Fruit fly (Drosophila melanogaster): ENCODE data around the gene mRF1.

The mRF1 gene

DNA sequence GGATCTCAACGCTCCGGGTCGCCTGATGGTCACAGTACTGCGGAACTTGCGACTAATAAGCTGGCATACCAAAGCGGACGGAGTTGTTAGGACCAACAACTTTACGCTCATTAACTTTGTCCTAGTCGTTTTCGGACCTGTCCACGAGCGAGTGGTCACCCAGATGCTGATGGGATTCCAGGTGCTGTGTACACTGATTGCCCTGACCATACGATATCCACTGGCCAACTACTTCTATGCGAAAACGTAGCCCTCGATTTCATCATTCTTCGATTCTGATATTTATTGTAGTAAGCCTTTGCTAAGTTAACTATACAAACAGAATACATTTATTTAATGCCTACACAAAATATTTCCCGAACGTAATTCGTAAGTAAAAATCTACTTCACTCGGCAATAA is 36.6 kb upstream of the mRF1 start, which contains the start of gene Rsph1:
Rsph1 (plus strand) TSS at position 301 of the 400 bp plus-strand sequence.
- TF ChIP-seq Dif (GFP tag; optimal IDR thresholded peaks at IDR 0.05; ENCODE audit: partially characterized antibody) (no peak), dmrt93B (GFP tag; optimal IDR thresholded peaks at IDR 0.05) (no peak), Vsx2 (GFP tag; optimal IDR thresholded peaks at IDR 0.05; ENCODE audit: partially characterized antibody) (no peak), jim (GFP tag; optimal IDR thresholded peaks at IDR 0.05) (no peak), OdsH (GFP tag; optimal IDR thresholded peaks at IDR 0.05) (no peak), CrebA (GFP tag; optimal IDR thresholded peaks at IDR 0.05; ENCODE audit: borderline replicate concordance) (no peak), tai (GFP tag; optimal IDR thresholded peaks at IDR 0.05) (no peak), brk (GFP tag; optimal IDR thresholded peaks at IDR 0.05) (no peak), sage (GFP tag; optimal IDR thresholded peaks at IDR 0.05) (no peak), woc (GFP tag; optimal IDR thresholded peaks at IDR 0.05) (no peak), br (GFP tag; optimal IDR thresholded peaks at IDR 0.05) (no peak), foxo (GFP tag; optimal IDR thresholded peaks at IDR 0.05) (no peak), HLH106 (tag; optimal IDR thresholded peaks at IDR 0.05) (no peak), rgr (GFP tag; optimal IDR thresholded peaks at IDR 0.05) (no peak), CG9705 (GFP tag; optimal IDR thresholded peaks at IDR 0.05) (no peak), fru (GFP tag; optimal IDR thresholded peaks at IDR 0.05) (no peak)

- no peak for TF ChIP-seq Myc (optimal IDR thresholded peaks at IDR 0.05)
- no peak for TF ChIP-seq usp (GFP tag; optimal IDR thresholded peaks at IDR 0.05)
- peak; percentile 56 for TF ChIP-seq fru (GFP tag; optimal IDR thresholded peaks at IDR 0.05)
- no peak for TF ChIP-seq Vsx2 (GFP tag; optimal IDR thresholded peaks at IDR 0.05; ENCODE audit: partially characterized antibody)
- TF ChIP-seq Rel (GFP tag; optimal IDR thresholded peaks at IDR 0.05), result no peak
- peak; percentile 85 for TF ChIP-seq Rel (tag; optimal IDR thresholded peaks at IDR 0.05)
- TF ChIP-seq foxo (GFP tag; optimal IDR thresholded peaks at IDR 0.05), result peak in 1 of 2 experiments; percentile 12
- no peak for TF ChIP-seq sv (GFP tag; optimal IDR thresholded peaks at IDR 0.05)
- no peak for TF ChIP-seq dmrt93B (GFP tag; optimal IDR thresholded peaks at IDR 0.05)
- peak; percentile 11 for TF ChIP-seq br (GFP tag; optimal IDR thresholded peaks at IDR 0.05)
- TF ChIP-seq Hr83 (GFP tag; optimal IDR thresholded peaks at IDR 0.05; ENCODE audit: poor library complexity, severe bottlenecking), result no peak
- TF ChIP-seq CrebA (GFP tag; optimal IDR thresholded peaks at IDR 0.05; ENCODE audit: borderline replicate concordance), result no peak
- TF ChIP-seq lola (GFP tag; optimal IDR thresholded peaks at IDR 0.05), result no peak
- TF ChIP-seq Abd-B (GFP tag; optimal IDR thresholded peaks at IDR 0.05), result no peak
- no peak for TF ChIP-seq Dfd (GFP tag; optimal IDR thresholded peaks at IDR 0.05)
- peak; percentile 43 for TF ChIP-seq h (GFP tag; optimal IDR thresholded peaks at IDR 0.05)
- no peak for TF ChIP-seq dl (GFP tag; optimal IDR thresholded peaks at IDR 0.05; ENCODE audit: insufficient read depth in 1 of 2, partially characterized antibody in 2 of 2)
- no peak for TF ChIP-seq Dif (GFP tag; optimal IDR thresholded peaks at IDR 0.05; ENCODE audit: partially characterized antibody)
- TF ChIP-seq GATAd (GFP tag; optimal IDR thresholded peaks at IDR 0.05), result no peak
- TF ChIP-seq woc (GFP tag; optimal IDR thresholded peaks at IDR 0.05), result no peak
- TF ChIP-seq sage (GFP tag; optimal IDR thresholded peaks at IDR 0.05), result no peak
- peak; percentile 1 for TF ChIP-seq rgr (GFP tag; optimal IDR thresholded peaks at IDR 0.05)
- no peak for TF ChIP-seq N (GFP tag; optimal IDR thresholded peaks at IDR 0.05)
- TF ChIP-seq Hnf4 (GFP tag; optimal IDR thresholded peaks at IDR 0.05), result no peak
- peak; percentile 49 for TF ChIP-seq Sp1 (GFP tag; optimal IDR thresholded peaks at IDR 0.05)
Measured at dm6 chr2L:13190534-13190933, 29.2 kb upstream of the mRF1 start.

DNA sequence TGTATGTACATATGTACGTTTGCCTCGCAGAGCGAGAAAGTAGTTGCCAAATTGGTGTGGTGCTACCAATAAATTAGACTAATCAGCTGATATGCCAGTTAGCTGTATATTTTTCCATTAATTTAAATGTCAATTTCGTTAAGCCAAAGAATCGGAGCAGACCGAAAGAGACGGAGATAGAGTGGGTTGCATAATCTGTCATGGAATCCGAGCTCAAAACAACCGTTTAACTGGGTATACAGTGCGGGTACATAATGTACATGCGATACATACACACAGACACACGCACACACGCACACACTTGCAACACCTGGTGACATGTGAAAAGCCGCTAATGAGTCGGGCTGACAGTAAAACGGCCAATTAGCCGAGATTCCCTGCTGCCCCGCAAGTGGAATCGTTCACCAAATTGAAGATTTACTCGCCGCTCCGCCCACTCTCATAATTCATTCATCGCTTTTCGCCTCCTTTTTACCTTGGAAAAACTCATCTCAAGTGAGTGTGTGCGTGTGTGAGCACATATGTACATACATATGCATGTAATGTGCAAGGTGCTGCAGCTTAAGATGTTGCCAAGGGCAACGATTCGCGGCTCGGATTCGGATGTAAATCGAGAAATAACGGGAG is 28.6 kb upstream of the mRF1 start:
- TF ChIP-seq foxo (GFP tag; optimal IDR thresholded peaks at IDR 0.05) (no peak), CG9705 (GFP tag; optimal IDR thresholded peaks at IDR 0.05) (no peak), Myc (optimal IDR thresholded peaks at IDR 0.05) (no peak), dsf (GFP tag; optimal IDR thresholded peaks at IDR 0.05; ENCODE audit: borderline replicate concordance) (no peak), rgr (GFP tag; optimal IDR thresholded peaks at IDR 0.05) (no peak), sv (GFP tag; optimal IDR thresholded peaks at IDR 0.05) (no peak), pan (optimal IDR thresholded peaks at IDR 0.05) (no peak), Jra (GFP tag; optimal IDR thresholded peaks at IDR 0.05) (no peak), Mio (GFP tag; optimal IDR thresholded peaks at IDR 0.05) (no peak), sage (GFP tag; optimal IDR thresholded peaks at IDR 0.05) (no peak), usp (GFP tag; optimal IDR thresholded peaks at IDR 0.05) (no peak), Dif (GFP tag; optimal IDR thresholded peaks at IDR 0.05; ENCODE audit: partially characterized antibody) (no peak), br (GFP tag; optimal IDR thresholded peaks at IDR 0.05) (no peak), Abd-B (GFP tag; optimal IDR thresholded peaks at IDR 0.05) (no peak), Rel (GFP tag; optimal IDR thresholded peaks at IDR 0.05) (no peak), Rel (tag; optimal IDR thresholded peaks at IDR 0.05) (no peak)
